Worm (Caenorhabditis elegans) whole organism, late embryonic: Measurements from ENCODE around the gene hpo-12.

Experiments
- C38D4.7 ChIP-seq: fragments of 200-800 bp; sonication (Bioruptor generic); optimal IDR thresholded peaks from 2 replicates; lab custom pipeline; 2018; ENCODE audit warnings: mild to moderate bottlenecking, missing genetic modification characterization, moderate library complexity, missing compliant biosample characterization
- ama-1 ChIP-seq: fragments of 150-350 bp; optimal IDR thresholded peaks from 2 replicates; lab custom pipeline; 2014
- ceh-19 ChIP-seq: fragments of 200-800 bp; sonication (Bioruptor generic); optimal IDR thresholded peaks from 2 replicates; lab custom pipeline; 2018; ENCODE audit warnings: mild to moderate bottlenecking, missing genetic modification characterization, missing compliant biosample characterization
- ets-4 ChIP-seq: sonication (generic microtip); optimal IDR thresholded peaks from 2 replicates; lab custom pipeline; 2016; ENCODE audit warnings: missing genetic modification characterization, missing compliant biosample characterization
- fkh-6 ChIP-seq: sonication (generic microtip); optimal IDR thresholded peaks from 2 replicates; lab custom pipeline; 2016; ENCODE audit warnings: missing genetic modification characterization, missing compliant biosample characterization
- nhr-11 ChIP-seq: fragments of 150-350 bp; optimal IDR thresholded peaks from 2 replicates; lab custom pipeline; 2014; ENCODE audit warnings: missing biosample characterization, missing genetic modification characterization
- npax-4 ChIP-seq: sonication (generic microtip); optimal IDR thresholded peaks from 2 replicates; lab custom pipeline; 2016; ENCODE audit warnings: missing genetic modification characterization, missing compliant biosample characterization
- odd-2 ChIP-seq: sonication (generic microtip); optimal IDR thresholded peaks from 2 replicates; lab custom pipeline; 2017; ENCODE audit warnings: antibody characterized with exemption, mild to moderate bottlenecking, missing genetic modification characterization, missing compliant biosample characterization
- pha-2 ChIP-seq: sonication (generic microtip); optimal IDR thresholded peaks from 2 replicates; lab custom pipeline; 2017; ENCODE audit warnings: mild to moderate bottlenecking, missing genetic modification characterization, missing compliant biosample characterization
- ttx-3 ChIP-seq: sonication (generic microtip); optimal IDR thresholded peaks from 2 replicates; lab custom pipeline; 2016; ENCODE audit warnings: missing genetic modification reagents, missing genetic modification characterization, missing compliant biosample characterization

DNA sequence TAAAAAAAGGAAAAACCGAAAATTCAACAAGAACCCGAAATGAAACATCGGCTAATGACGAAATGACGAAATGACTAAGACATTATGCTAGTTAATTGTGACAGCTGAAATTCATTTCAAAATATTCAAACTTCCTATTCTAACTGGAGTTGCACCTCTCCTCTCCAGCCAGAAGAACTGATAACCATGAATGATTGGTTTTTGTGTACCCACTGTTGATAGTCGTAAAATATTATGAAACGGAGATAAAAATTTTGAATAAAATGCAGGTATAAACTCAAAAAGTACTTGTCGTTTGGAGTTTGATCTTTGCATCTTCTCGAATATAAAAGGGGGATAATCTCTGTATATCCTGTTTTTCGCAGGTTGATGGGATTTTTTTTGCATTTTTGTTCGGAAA lies 19.9 kb downstream of the hpo-12 start:
- TF ChIP-seq ttx-3 (tag; lab: Kevin White, UChicago): no peak
- no peak for TF ChIP-seq ama-1 (lab: Kevin White, UChicago)
- TF ChIP-seq ceh-19 (GFP tag; lab: Kevin White, UChicago): no peak
- TF ChIP-seq nhr-11 (tag; lab: Kevin White, UChicago): no peak
- no peak for TF ChIP-seq C38D4.7 (GFP tag; lab: Kevin White, UChicago)
- no peak for TF ChIP-seq pha-2
- TF ChIP-seq fkh-6 (tag; lab: Kevin White, UChicago): no peak
- TF ChIP-seq npax-4 (tag; lab: Kevin White, UChicago): no peak
- TF ChIP-seq odd-2: no peak
- no peak for TF ChIP-seq ets-4 (tag; lab: Kevin White, UChicago)
